Worm (Caenorhabditis elegans) whole organism, L2 larva: ENCODE results near the gene yju-2.

Experiments
- C34F6.9 ChIP-seq: fragments of 150-350 bp; optimal IDR thresholded peaks from 2 replicates; lab custom pipeline; 2014; ENCODE audit warnings: missing biosample characterization, missing genetic modification characterization
- F13H6.1 ChIP-seq: sonication (generic microtip); optimal IDR thresholded peaks from 2 replicates; lab custom pipeline; 2016; ENCODE audit warnings: missing genetic modification characterization, missing compliant biosample characterization
- R02D3.7 ChIP-seq: fragments of 150-350 bp; optimal IDR thresholded peaks from 2 replicates; lab custom pipeline; 2014; ENCODE audit warnings: missing biosample characterization, missing genetic modification characterization
- Y55F3AM.14 ChIP-seq: fragments of 200-800 bp; sonication (Bioruptor generic); optimal IDR thresholded peaks from 2 replicates; lab custom pipeline; 2018; ENCODE audit warnings: mild to moderate bottlenecking, missing genetic modification characterization, missing compliant biosample characterization
- ZK546.5 ChIP-seq: sonication (generic microtip); optimal IDR thresholded peaks from 2 replicates; lab custom pipeline; 2017; ENCODE audit warnings: missing biosample characterization, missing genetic modification characterization
- aly-2 ChIP-seq: fragments of 150-350 bp; optimal IDR thresholded peaks from 2 replicates; lab custom pipeline; 2014; ENCODE audit warnings: missing biosample characterization, missing genetic modification characterization
- ama-1 ChIP-seq: fragments of 150-350 bp; optimal IDR thresholded peaks from 2 replicates; lab custom pipeline; 2018; ENCODE audit warnings: inconsistent platforms
- blmp-1 ChIP-seq: sonication (generic microtip); optimal IDR thresholded peaks from 2 replicates; lab custom pipeline; 2017; ENCODE audit warnings: missing genetic modification characterization, mild to moderate bottlenecking, missing compliant biosample characterization, antibody characterized with exemption, moderate library complexity; ENCODE audit not compliant: insufficient read depth
- ceh-16 ChIP-seq: fragments of 150-350 bp; optimal IDR thresholded peaks from 2 replicates; lab custom pipeline; 2014; ENCODE audit warnings: missing biosample characterization, missing genetic modification characterization
- crh-2 ChIP-seq: sonication (generic microtip); optimal IDR thresholded peaks from 2 replicates; lab custom pipeline; 2017; ENCODE audit warnings: missing biosample characterization, missing genetic modification characterization
- egl-27 ChIP-seq: sonication (generic microtip); optimal IDR thresholded peaks from 3 replicates; lab custom pipeline; 2017; ENCODE audit warnings: missing biosample characterization, missing genetic modification reagents, missing genetic modification characterization
- elt-1 ChIP-seq: fragments of 150-350 bp; optimal IDR thresholded peaks from 2 replicates; lab custom pipeline; 2014; ENCODE audit warnings: missing biosample characterization, missing genetic modification characterization
- elt-3 ChIP-seq: sonication (generic microtip); optimal IDR thresholded peaks from 2 replicates; lab custom pipeline; 2017; ENCODE audit warnings: missing biosample characterization, missing genetic modification characterization
- fos-1 ChIP-seq: fragments of 150-350 bp; optimal IDR thresholded peaks from 2 replicates; lab custom pipeline; 2014; ENCODE audit warnings: missing biosample characterization, missing genetic modification characterization
- gmeb-1 ChIP-seq: fragments of 150-350 bp; optimal IDR thresholded peaks from 2 replicates; lab custom pipeline; 2014; ENCODE audit warnings: missing biosample characterization, missing genetic modification characterization
- lin-11 ChIP-seq: fragments of 150-350 bp; sonication (generic microtip); optimal IDR thresholded peaks from 2 replicates; lab custom pipeline; 2014; ENCODE audit warnings: missing biosample characterization, missing genetic modification characterization, inconsistent platforms, mixed read lengths
- lin-13 ChIP-seq: fragments of 150-350 bp; optimal IDR thresholded peaks from 2 replicates; lab custom pipeline; 2014; ENCODE audit warnings: missing biosample characterization, missing genetic modification reagents, missing genetic modification characterization
- lin-39 ChIP-seq: fragments of 150-350 bp; optimal IDR thresholded peaks from 2 replicates; lab custom pipeline; 2014; ENCODE audit warnings: missing biosample characterization, missing genetic modification reagents, missing genetic modification characterization
- lsy-2 ChIP-seq, 2 experiments: fragments of 150-350 bp in 1 of 2; sonication (generic microtip) in 1 of 2; optimal IDR thresholded peaks; 2 replicates each; lab custom pipeline; 2014 to 2017; ENCODE audit warnings: missing biosample characterization in 2 of 2, missing genetic modification characterization in 2 of 2
- mab-5 ChIP-seq: fragments of 150-350 bp; optimal IDR thresholded peaks from 2 replicates; lab custom pipeline; 2014; ENCODE audit warnings: missing biosample characterization, missing genetic modification characterization
- mdl-1 ChIP-seq, 2 experiments: fragments of 150-350 bp in 1 of 2; sonication (generic microtip) in 1 of 2; optimal IDR thresholded peaks; 2 replicates each; lab custom pipeline; 2017; ENCODE audit warnings: missing biosample characterization in 2 of 2, missing genetic modification characterization in 2 of 2
- nhr-10 ChIP-seq: sonication (generic microtip); optimal IDR thresholded peaks from 2 replicates; lab custom pipeline; 2017; ENCODE audit warnings: missing biosample characterization, missing genetic modification characterization
- nhr-129 ChIP-seq: fragments of 150-350 bp; optimal IDR thresholded peaks from 2 replicates; lab custom pipeline; 2014; ENCODE audit warnings: missing biosample characterization, missing genetic modification characterization
- nhr-21 ChIP-seq: fragments of 150-350 bp; optimal IDR thresholded peaks from 2 replicates; lab custom pipeline; 2014; ENCODE audit warnings: missing biosample characterization, missing genetic modification characterization
- nhr-237 ChIP-seq: fragments of 150-350 bp; optimal IDR thresholded peaks from 2 replicates; lab custom pipeline; 2014; ENCODE audit warnings: missing biosample characterization, missing genetic modification characterization
- nhr-25 ChIP-seq: fragments of 150-350 bp; sonication (generic microtip); optimal IDR thresholded peaks from 3 replicates; lab custom pipeline; 2014; ENCODE audit warnings: missing biosample characterization, missing genetic modification characterization
- nhr-6 ChIP-seq: fragments of 150-350 bp; optimal IDR thresholded peaks from 2 replicates; lab custom pipeline; 2014; ENCODE audit warnings: missing biosample characterization, missing genetic modification characterization
- nhr-77 ChIP-seq: fragments of 150-350 bp; optimal IDR thresholded peaks from 2 replicates; lab custom pipeline; 2014; ENCODE audit warnings: missing biosample characterization, missing genetic modification characterization
- peb-1 ChIP-seq: fragments of 150-350 bp; optimal IDR thresholded peaks from 2 replicates; lab custom pipeline; 2014; ENCODE audit warnings: missing biosample characterization, missing genetic modification characterization
- sem-4 ChIP-seq: fragments of 150-350 bp; optimal IDR thresholded peaks from 2 replicates; lab custom pipeline; 2014; ENCODE audit warnings: missing biosample characterization, missing genetic modification reagents, missing genetic modification characterization
- skn-1 ChIP-seq: sonication (generic microtip); optimal IDR thresholded peaks from 2 replicates; lab custom pipeline; 2017; ENCODE audit warnings: missing biosample characterization, missing genetic modification characterization
- sma-3 ChIP-seq: sonication (generic microtip); optimal IDR thresholded peaks from 2 replicates; lab custom pipeline; 2016; ENCODE audit warnings: missing genetic modification reagents, missing genetic modification characterization, missing compliant biosample characterization
- snpc-4 ChIP-seq: fragments of 150-350 bp; optimal IDR thresholded peaks from 2 replicates; lab custom pipeline; 2014; ENCODE audit warnings: missing biosample characterization, missing genetic modification characterization
- unc-39 ChIP-seq: fragments of 150-350 bp; optimal IDR thresholded peaks from 2 replicates; lab custom pipeline; 2014; ENCODE audit warnings: missing biosample characterization, missing genetic modification characterization
- unc-55 ChIP-seq: fragments of 150-350 bp; sonication (generic microtip); optimal IDR thresholded peaks from 3 replicates; lab custom pipeline; 2014; ENCODE audit warnings: missing biosample characterization, missing genetic modification reagents, missing genetic modification characterization
- zag-1 ChIP-seq: fragments of 150-350 bp; optimal IDR thresholded peaks from 2 replicates; lab custom pipeline; 2014; ENCODE audit warnings: missing biosample characterization, missing genetic modification characterization
- ztf-1 ChIP-seq: fragments of 200-800 bp; sonication (Bioruptor generic); conservative IDR thresholded peaks from 2 replicates; pipeline ENCODE4 v1.3.6; 2022; ENCODE audit warnings: missing genetic modification characterization, missing compliant biosample characterization
- ztf-11 ChIP-seq: sonication (generic microtip); optimal IDR thresholded peaks from 2 replicates; lab custom pipeline; 2017; ENCODE audit warnings: missing biosample characterization, missing genetic modification characterization
- ztf-4 ChIP-seq: fragments of 150-350 bp; optimal IDR thresholded peaks from 2 replicates; lab custom pipeline; 2014; ENCODE audit warnings: missing biosample characterization, missing genetic modification characterization

yju-2 gene

DNA sequence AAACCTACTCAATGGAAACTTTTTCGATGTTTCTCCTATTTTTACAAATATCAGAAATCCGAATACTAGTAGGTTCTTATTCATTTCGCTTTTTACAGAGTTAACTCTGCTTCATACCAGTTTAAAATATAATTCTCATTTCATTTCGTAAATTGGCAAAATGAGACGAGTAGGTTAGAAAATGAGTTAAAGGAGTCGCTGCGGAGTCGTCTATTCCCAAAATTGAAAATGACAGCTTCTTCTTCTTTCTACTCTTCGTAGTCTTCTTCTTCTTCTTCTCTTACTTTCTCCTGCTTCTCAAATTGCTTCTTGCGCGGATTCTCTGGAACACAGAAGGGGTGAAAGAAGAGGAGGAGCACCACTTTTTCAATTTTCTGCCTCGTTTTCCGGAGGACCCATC is 39.4 kb upstream of the yju-2 start, which contains the start of gene glr-2:
TSS of gene glr-2 (minus strand) at position 211 of the 400 bp plus-strand sequence.
- no peak for TF ChIP-seq elt-3 (tag; lab: Kevin White, UChicago)
- no peak for TF ChIP-seq nhr-21 (tag; lab: Kevin White, UChicago)
- TF ChIP-seq unc-39 (tag; lab: Kevin White, UChicago), result no peak
- TF ChIP-seq C34F6.9 (tag; lab: Kevin White, UChicago), result no peak
- TF ChIP-seq sma-3, result no peak
- TF ChIP-seq peb-1 (tag; lab: Kevin White, UChicago), result no peak
- no peak for TF ChIP-seq snpc-4
- TF ChIP-seq lin-39 (tag; lab: Kevin White, UChicago), result no peak
- TF ChIP-seq F13H6.1, result no peak
- no peak for TF ChIP-seq egl-27 (tag; lab: Kevin White, UChicago)
- TF ChIP-seq aly-2 (tag; lab: Kevin White, UChicago), result no peak
- no peak for TF ChIP-seq ZK546.5 (tag; lab: Kevin White, UChicago)

DNA sequence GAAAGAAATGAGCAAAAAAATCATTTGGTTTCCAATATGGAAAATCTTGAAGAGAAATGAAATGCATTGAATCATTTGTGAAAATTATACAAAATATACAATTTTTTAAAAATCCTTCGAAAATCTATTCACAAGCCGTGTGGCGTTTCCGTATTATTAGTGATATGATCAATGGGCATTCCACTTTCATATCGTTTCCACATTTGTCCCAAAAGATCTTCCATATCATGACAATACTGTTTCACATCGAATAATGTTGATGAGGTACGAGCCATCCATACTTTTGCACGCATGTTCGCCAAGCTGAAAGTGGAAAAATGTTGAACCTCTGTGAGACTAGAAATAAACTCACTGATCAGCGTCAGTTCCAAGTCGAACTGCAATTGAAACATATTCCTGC is 37.8 kb upstream of the yju-2 start:
- TF ChIP-seq lin-11 (no peak), nhr-25 (tag; lab: Kevin White, UChicago) (no peak), fos-1 (tag; lab: Kevin White, UChicago) (no peak), C34F6.9 (tag; lab: Kevin White, UChicago) (no peak)

DNA sequence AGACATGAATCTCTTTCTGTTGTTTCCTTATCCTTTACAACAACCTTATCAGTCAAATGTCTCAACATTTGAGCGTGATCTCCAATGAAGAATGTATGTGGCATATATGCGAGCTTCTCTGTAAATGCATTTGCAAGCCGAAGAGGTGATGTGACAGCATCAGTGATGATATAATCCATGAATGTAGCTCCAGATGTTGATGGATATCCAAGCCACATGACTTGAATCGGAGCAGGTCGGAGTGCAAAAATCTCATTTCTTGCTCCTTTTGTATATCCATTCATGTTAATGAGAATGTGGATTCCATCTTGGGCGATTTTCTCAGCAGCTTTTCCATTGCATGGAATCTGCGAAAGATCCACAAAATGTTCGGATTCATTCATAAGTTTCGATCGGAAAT is 35.9 kb upstream of the yju-2 start:
- TF ChIP-seq nhr-237 (tag; lab: Kevin White, UChicago) (no peak), blmp-1 (tag; lab: Kevin White, UChicago) (no peak), gmeb-1 (no peak), unc-55 (GFP tag; lab: Kevin White, UChicago) (no peak), nhr-77 (tag; lab: Kevin White, UChicago) (no peak)

DNA sequence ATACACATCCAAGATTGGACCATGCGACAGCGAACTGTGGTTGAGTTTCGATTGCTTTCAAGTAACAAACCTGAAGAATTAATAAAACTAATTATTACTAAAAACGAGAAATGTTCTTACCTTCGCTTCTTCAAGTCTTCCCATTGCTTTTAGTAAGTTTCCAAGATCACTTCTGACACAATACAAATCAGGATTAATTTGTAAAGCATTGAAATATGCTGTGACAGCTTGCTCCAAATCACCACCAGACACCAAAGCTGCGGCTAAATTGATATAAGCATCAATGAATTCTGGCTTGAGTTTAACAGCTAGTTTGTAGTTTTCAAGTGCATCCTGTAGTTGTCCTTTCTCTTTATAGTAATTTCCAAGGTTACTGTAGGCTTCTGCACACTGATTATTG is 34.0 kb upstream of the yju-2 start:
- TF ChIP-seq skn-1 (no peak), C34F6.9 (tag; lab: Kevin White, UChicago) (no peak), ztf-11 (tag; lab: Kevin White, UChicago) (no peak), elt-3 (tag; lab: Kevin White, UChicago) (no peak), zag-1 (tag; lab: Kevin White, UChicago) (no peak), snpc-4 (no peak), ztf-4 (tag; lab: Kevin White, UChicago) (no peak), sma-3 (no peak)

DNA sequence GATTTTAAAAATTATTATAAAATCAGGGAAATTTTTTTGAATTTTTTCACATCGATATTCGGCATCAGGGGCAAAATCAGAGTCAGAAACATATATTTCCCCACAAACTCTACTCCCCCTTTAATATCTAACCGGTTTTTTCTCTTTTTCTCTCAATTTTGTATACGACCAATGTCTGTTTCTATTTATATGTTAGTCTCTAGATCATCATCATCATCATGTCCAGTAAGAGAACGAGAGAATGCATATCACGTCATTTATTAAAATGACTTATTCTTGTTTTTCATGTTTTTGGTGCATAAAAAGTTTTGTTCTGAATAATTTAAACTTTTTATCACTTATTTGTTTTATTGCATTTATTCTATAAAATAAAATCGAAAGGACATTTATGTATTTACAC is 31.6 kb upstream of the yju-2 start:
- TF ChIP-seq nhr-77 (tag; lab: Kevin White, UChicago) (no peak), snpc-4 (no peak), ama-1 (lab: Kevin White, UChicago) (no peak), lsy-2 (tag; optimal IDR thresholded peaks at IDR 0.05; lab: Kevin White, UChicago) (no peak), ztf-4 (tag; lab: Kevin White, UChicago) (peak; percentile 45), nhr-10 (tag; lab: Kevin White, UChicago) (no peak), ZK546.5 (tag; lab: Kevin White, UChicago) (no peak), elt-1 (no peak), blmp-1 (tag; lab: Kevin White, UChicago) (no peak), egl-27 (tag; lab: Kevin White, UChicago) (peak; percentile 26), aly-2 (tag; lab: Kevin White, UChicago) (no peak), fos-1 (tag; lab: Kevin White, UChicago) (peak; percentile 0), ztf-11 (tag; lab: Kevin White, UChicago) (no peak), nhr-237 (tag; lab: Kevin White, UChicago) (no peak), nhr-25 (tag; lab: Kevin White, UChicago) (peak; percentile 56), crh-2 (no peak)

DNA sequence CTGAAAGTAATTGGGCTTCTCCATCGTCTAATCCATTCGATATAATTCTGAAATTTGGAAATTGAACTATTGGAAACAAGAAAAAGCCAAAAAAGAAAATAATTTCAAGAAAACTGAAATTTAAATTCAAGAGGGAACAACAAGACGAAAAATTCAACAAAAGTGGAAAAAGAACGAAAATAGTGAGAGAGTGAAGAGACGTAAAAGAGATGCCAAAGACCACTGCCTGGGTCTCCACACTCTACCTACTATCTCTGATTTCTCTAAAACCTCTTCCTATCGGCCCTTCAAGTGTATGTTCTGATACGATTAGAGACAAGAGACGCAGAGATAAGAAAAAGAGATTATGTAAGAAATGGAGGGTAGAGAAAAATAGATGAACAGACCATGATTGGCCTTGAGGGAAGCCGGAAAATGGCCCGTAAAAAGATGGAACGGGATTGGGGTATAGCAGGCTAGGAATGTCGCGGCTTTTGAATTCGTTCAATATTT is 30.3 kb upstream of the yju-2 start, which contains the start of gene ogt-1:
TSS of gene ogt-1 (minus strand) at position 51 of the 492 bp plus-strand sequence.
- TF ChIP-seq snpc-4 (peak; percentile 80), mab-5 (peak; percentile 64), lin-13 (peak; percentile 82), peb-1 (tag; lab: Kevin White, UChicago) (no peak), nhr-129 (tag; lab: Kevin White, UChicago) (peak; percentile 90), R02D3.7 (tag; lab: Kevin White, UChicago) (no peak), crh-2 (peak; percentile 95), sma-3 (peak; percentile 86), lsy-2 (tag; optimal IDR thresholded peaks at IDR 0.05; lab: Kevin White, UChicago) (peak; percentile 56 to 93), ZK546.5 (tag; lab: Kevin White, UChicago) (peak; percentile 48), egl-27 (tag; lab: Kevin White, UChicago) (peak; percentile 98), ztf-1 (no peak), unc-55 (GFP tag; lab: Kevin White, UChicago) (peak; percentile 96), C34F6.9 (tag; lab: Kevin White, UChicago) (peak; percentile 94), Y55F3AM.14 (GFP tag; lab: Kevin White, UChicago) (peak; percentile 39), zag-1 (tag; lab: Kevin White, UChicago) (peak; percentile 58), nhr-6 (peak; percentile 91), lin-39 (tag; lab: Kevin White, UChicago) (no peak), nhr-25 (tag; lab: Kevin White, UChicago) (peak; percentile 94), nhr-21 (tag; lab: Kevin White, UChicago) (peak; percentile 72), ztf-4 (tag; lab: Kevin White, UChicago) (peak; percentile 93), gmeb-1 (peak; percentile 81), ama-1 (lab: Kevin White, UChicago) (peak; percentile 84), fos-1 (tag; lab: Kevin White, UChicago) (peak; percentile 79), ceh-16 (tag; lab: Kevin White, UChicago) (peak; percentile 67), mdl-1 (tag; optimal IDR thresholded peaks at IDR 0.05; lab: Kevin White, UChicago) (peak; percentile 71 to 85), sem-4 (tag; lab: Kevin White, UChicago) (peak; percentile 88)
